Fruit fly (Drosophila melanogaster) whole organism, embryonic: ENCODE data around the gene CG14219.

Experiments
- CG11560 ChIP-seq: fragments of 200-800 bp; sonication (Bioruptor generic); IDR thresholded peaks from 3 replicates; pipeline ENCODE4 v1.3.6; 2022; ENCODE audit warnings: missing biosample characterization, missing genetic modification characterization
- CG11723 ChIP-seq: fragments of 200-800 bp; sonication (Bioruptor generic); optimal IDR thresholded peaks from 2 replicates; lab custom pipeline; 2017; ENCODE audit warnings: missing biosample characterization, mild to moderate bottlenecking, missing genetic modification characterization
- CG12071 ChIP-seq: fragments of 200-800 bp; sonication (Bioruptor generic); optimal IDR thresholded peaks from 3 replicates; lab custom pipeline; 2018; ENCODE audit warnings: missing biosample characterization, mild to moderate bottlenecking, missing genetic modification characterization
- CG12236 ChIP-seq: fragments of 200-800 bp; sonication (Bioruptor generic); optimal IDR thresholded peaks from 2 replicates; lab custom pipeline; 2016; ENCODE audit warnings: missing biosample characterization, missing genetic modification characterization
- CG12659 ChIP-seq: fragments of 200-800 bp; sonication (Bioruptor generic); optimal IDR thresholded peaks from 3 replicates; lab custom pipeline; 2017; ENCODE audit warnings: mild to moderate bottlenecking, missing biosample characterization, missing genetic modification reagents, missing genetic modification characterization
- CG12769 ChIP-seq: fragments of 200-800 bp; sonication (Bioruptor generic); optimal IDR thresholded peaks from 2 replicates; lab custom pipeline; 2019; ENCODE audit warnings: missing biosample characterization, mild to moderate bottlenecking, missing genetic modification characterization, moderate library complexity
- CG14710 ChIP-seq: fragments of 200-800 bp; sonication (Bioruptor generic); optimal IDR thresholded peaks from 3 replicates; lab custom pipeline; 2019; ENCODE audit warnings: missing biosample characterization, mild to moderate bottlenecking, missing genetic modification characterization, moderate library complexity
- CG14860 ChIP-seq: fragments of 200-800 bp; sonication (Bioruptor generic); IDR thresholded peaks from 3 replicates; pipeline ENCODE4 v1.3.6; 2022; ENCODE audit warnings: missing biosample characterization, missing genetic modification characterization; ENCODE audit not compliant: partially characterized antibody
- CG15696 ChIP-seq: fragments of 200-800 bp; sonication (Bioruptor generic); optimal IDR thresholded peaks from 2 replicates; lab custom pipeline; 2019; ENCODE audit warnings: missing biosample characterization, mild to moderate bottlenecking, missing genetic modification characterization, moderate library complexity
- CG1603 ChIP-seq: fragments of 200-800 bp; sonication (Bioruptor generic); optimal IDR thresholded peaks from 2 replicates; lab custom pipeline; 2019; ENCODE audit warnings: missing biosample characterization, mild to moderate bottlenecking, missing genetic modification characterization, moderate library complexity
- CG1792 ChIP-seq: fragments of 200-800 bp; sonication (Bioruptor generic); optimal IDR thresholded peaks from 2 replicates; lab custom pipeline; 2016; ENCODE audit warnings: missing biosample characterization, missing genetic modification characterization
- CG3065 ChIP-seq: fragments of 200-800 bp; sonication (Bioruptor generic); optimal IDR thresholded peaks from 2 replicates; lab custom pipeline; 2016; ENCODE audit warnings: missing biosample characterization, missing genetic modification characterization
- CG31224 ChIP-seq: fragments of 200-800 bp; sonication (Bioruptor generic); IDR thresholded peaks from 2 replicates; pipeline ENCODE4 v1.3.6; 2022; ENCODE audit warnings: missing biosample characterization, missing genetic modification characterization
- CG5180 ChIP-seq: fragments of 200-800 bp; sonication (Bioruptor generic); optimal IDR thresholded peaks from 3 replicates; lab custom pipeline; 2017; ENCODE audit warnings: missing biosample characterization, missing genetic modification characterization, mild to moderate bottlenecking, moderate library complexity, missing genetic modification reagents
- CG5953 ChIP-seq: fragments of 200-800 bp; sonication (Bioruptor generic); IDR thresholded peaks from 2 replicates; pipeline ENCODE4 v1.3.6; 2022; ENCODE audit warnings: missing biosample characterization, missing genetic modification characterization
- CG6175 ChIP-seq: fragments of 200-800 bp; sonication (Bioruptor generic); IDR thresholded peaks from 3 replicates; pipeline ENCODE4 v1.3.6; 2022; ENCODE audit warnings: missing biosample characterization, missing genetic modification characterization
- CG7271 ChIP-seq: fragments of 200-800 bp; sonication (Bioruptor generic); optimal IDR thresholded peaks from 2 replicates; lab custom pipeline; 2018; ENCODE audit warnings: missing biosample characterization, mild to moderate bottlenecking, missing genetic modification characterization, moderate library complexity
- CG7372 ChIP-seq: fragments of 200-800 bp; sonication (Bioruptor generic); IDR thresholded peaks from 2 replicates; pipeline ENCODE4 v1.3.6; 2022; ENCODE audit warnings: missing biosample characterization, missing genetic modification characterization
- CG8290 ChIP-seq, 3 experiments: fragments of 200-800 bp; sonication (Bioruptor generic); optimal IDR thresholded peaks; 2 replicates each; lab custom pipeline; 2016 to 2019; ENCODE audit warnings: missing biosample characterization in 3 of 3, missing genetic modification characterization in 3 of 3, mild to moderate bottlenecking in 2 of 3, moderate library complexity in 1 of 3
- CG8388 ChIP-seq: fragments of 200-800 bp; sonication (Bioruptor generic); optimal IDR thresholded peaks from 2 replicates; lab custom pipeline; 2019; ENCODE audit warnings: missing biosample characterization, mild to moderate bottlenecking, missing genetic modification characterization, moderate library complexity
- CG9932 ChIP-seq: fragments of 200-800 bp; sonication (Bioruptor generic); IDR thresholded peaks from 2 replicates; pipeline ENCODE4 v1.3.6; 2022; ENCODE audit warnings: missing biosample characterization, missing genetic modification characterization
- Doc2 ChIP-seq: fragments of 200-800 bp; sonication (Bioruptor generic); IDR thresholded peaks from 2 replicates; pipeline ENCODE4 v1.3.6; 2022; ENCODE audit warnings: missing biosample characterization, missing genetic modification characterization
- HLHmδ ChIP-seq: fragments of 200-800 bp; sonication (Bioruptor generic); optimal IDR thresholded peaks from 2 replicates; lab custom pipeline; 2018; ENCODE audit warnings: missing biosample characterization, mild to moderate bottlenecking, missing genetic modification characterization, moderate library complexity
- MESR4 ChIP-seq: fragments of 200-800 bp; sonication (Bioruptor generic); optimal IDR thresholded peaks from 2 replicates; lab custom pipeline; 2018; ENCODE audit warnings: missing biosample characterization, mild to moderate bottlenecking, missing genetic modification characterization, moderate library complexity
- Oaz ChIP-seq: fragments of 200-800 bp; sonication (Bioruptor generic); IDR thresholded peaks from 2 replicates; pipeline ENCODE4 v1.3.6; 2022; ENCODE audit warnings: missing biosample characterization, missing genetic modification characterization
- Sin3A ChIP-seq: fragments of >200 bp; optimal IDR thresholded peaks from 2 replicates; lab custom pipeline; 2018
- Sox100B ChIP-seq: fragments of 200-800 bp; sonication (Bioruptor generic); optimal IDR thresholded peaks from 3 replicates; lab custom pipeline; 2018; ENCODE audit warnings: missing biosample characterization, mild to moderate bottlenecking, missing genetic modification characterization
- Xbp1 ChIP-seq: fragments of 200-800 bp; sonication (Bioruptor generic); optimal IDR thresholded peaks from 3 replicates; lab custom pipeline; 2016; ENCODE audit warnings: missing biosample characterization, mild to moderate bottlenecking, missing genetic modification characterization
- btn ChIP-seq: fragments of 200-800 bp; sonication (Bioruptor generic); optimal IDR thresholded peaks from 2 replicates; lab custom pipeline; 2016; ENCODE audit warnings: missing biosample characterization, missing genetic modification characterization
- cad ChIP-seq: fragments of >200 bp; optimal IDR thresholded peaks from 2 replicates; lab custom pipeline; 2017; ENCODE audit warnings: missing biosample characterization, missing genetic modification characterization
- chinmo ChIP-seq: fragments of 200-800 bp; sonication (Bioruptor generic); IDR thresholded peaks from 4 replicates; pipeline ENCODE4 v1.3.6; 2022; ENCODE audit warnings: missing biosample characterization, missing genetic modification characterization; ENCODE audit not compliant: partially characterized antibody
- exex ChIP-seq: fragments of 200-800 bp; sonication (Bioruptor generic); optimal IDR thresholded peaks from 4 replicates; lab custom pipeline; 2018; ENCODE audit warnings: missing biosample characterization, mild to moderate bottlenecking, missing genetic modification characterization, moderate library complexity
- gcm ChIP-seq: fragments of 200-800 bp; sonication (Bioruptor generic); optimal IDR thresholded peaks from 2 replicates; lab custom pipeline; 2019; ENCODE audit warnings: missing biosample characterization, mild to moderate bottlenecking, missing genetic modification characterization, moderate library complexity
- grn ChIP-seq: fragments of 200-800 bp; sonication (Bioruptor generic); optimal IDR thresholded peaks from 3 replicates; lab custom pipeline; 2017; ENCODE audit warnings: missing biosample characterization, missing genetic modification characterization
- gsb-n ChIP-seq: fragments of 200-800 bp; sonication (Bioruptor generic); optimal IDR thresholded peaks from 3 replicates; lab custom pipeline; 2018; ENCODE audit warnings: missing biosample characterization, mild to moderate bottlenecking, missing genetic modification characterization
- hbn ChIP-seq: fragments of 200-800 bp; sonication (Bioruptor generic); IDR thresholded peaks from 2 replicates; pipeline ENCODE4 v1.3.6; 2022; ENCODE audit warnings: missing biosample characterization, missing genetic modification characterization; ENCODE audit not compliant: partially characterized antibody
- kni ChIP-seq: fragments of 200-800 bp; sonication (Bioruptor generic); optimal IDR thresholded peaks from 3 replicates; lab custom pipeline; 2017; ENCODE audit warnings: mild to moderate bottlenecking, missing biosample characterization, missing genetic modification reagents, missing genetic modification characterization
- lola ChIP-seq, 3 experiments: fragments of >200 bp in 2 of 3; fragments of 200-800 bp in 1 of 3; sonication (Bioruptor generic) in 1 of 3; optimal IDR thresholded peaks; 2 replicates each; lab custom pipeline; 2017 to 2019; ENCODE audit warnings: missing biosample characterization in 3 of 3, missing genetic modification characterization in 3 of 3, mild to moderate bottlenecking in 1 of 3, moderate library complexity in 1 of 3
- mam ChIP-seq: fragments of 200-800 bp; sonication (Bioruptor generic); optimal IDR thresholded peaks from 3 replicates; lab custom pipeline; 2016; ENCODE audit warnings: missing biosample characterization, missing genetic modification characterization
- mld ChIP-seq: fragments of 200-800 bp; sonication (Bioruptor generic); IDR thresholded peaks from 3 replicates; pipeline ENCODE4 v1.3.6; 2022; ENCODE audit warnings: missing biosample characterization, missing genetic modification characterization; ENCODE audit not compliant: partially characterized antibody
- peb ChIP-seq: fragments of 200-800 bp; sonication (Bioruptor generic); IDR thresholded peaks from 2 replicates; pipeline ENCODE4 v1.3.6; 2022; ENCODE audit warnings: missing biosample characterization, missing genetic modification characterization
- pros ChIP-seq: fragments of 200-800 bp; sonication (Bioruptor generic); optimal IDR thresholded peaks from 3 replicates; lab custom pipeline; 2019; ENCODE audit warnings: missing biosample characterization, mild to moderate bottlenecking, missing genetic modification characterization, moderate library complexity
- row ChIP-seq: fragments of 200-800 bp; sonication (Bioruptor generic); IDR thresholded peaks from 3 replicates; pipeline ENCODE4 v1.3.6; 2022; ENCODE audit warnings: missing biosample characterization, missing genetic modification characterization
- seq ChIP-seq: fragments of 200-800 bp; sonication (Bioruptor generic); IDR thresholded peaks from 2 replicates; pipeline ENCODE4 v1.3.6; 2022; ENCODE audit warnings: missing biosample characterization, missing genetic modification characterization
- slbo ChIP-seq: fragments of 200-800 bp; sonication (Bioruptor generic); IDR thresholded peaks from 2 replicates; pipeline ENCODE4 v1.3.6; 2022; ENCODE audit warnings: missing biosample characterization, missing genetic modification characterization
- tll ChIP-seq, 2 experiments: fragments of 200-800 bp in 1 of 2; fragments of >200 bp in 1 of 2; sonication (Bioruptor generic) in 1 of 2; optimal IDR thresholded peaks; 2 replicates each; lab custom pipeline; 2017 to 2019; ENCODE audit warnings: missing biosample characterization in 2 of 2, missing genetic modification characterization in 2 of 2, mild to moderate bottlenecking in 1 of 2, moderate library complexity in 1 of 2
- zfh1 ChIP-seq: fragments of 200-800 bp; sonication (Bioruptor generic); IDR thresholded peaks from 3 replicates; pipeline ENCODE4 v1.3.6; 2022; ENCODE audit warnings: missing biosample characterization, missing genetic modification characterization

Gene CG14219

dm6 chrX:19638328-19638940, 48.5 kb upstream of the CG14219 start, which contains the start of gene Rcd-1 (continued):
- TF ChIP-seq CG1603 (peak; percentile 68), mld (GFP tag; lab: Robert Waterston, UW) (no peak), Sox100B (no peak), CG7372 (GFP tag; lab: Robert Waterston, UW) (no peak), lola (GFP tag; optimal IDR thresholded peaks at IDR 0.05; lab: Kevin White, UChicago) (no peak), pros (GFP tag; lab: Kevin White, UChicago) (no peak), hbn (no peak), CG11560 (no peak), kni (GFP tag; lab: Kevin White, UChicago) (peak; percentile 2), mam (GFP tag; lab: Kevin White, UChicago) (no peak), CG31224 (GFP tag; lab: Robert Waterston, UW) (no peak), CG12659 (GFP tag; lab: Kevin White, UChicago) (peak; percentile 28), CG12236 (GFP tag; lab: Kevin White, UChicago) (no peak), CG5180 (GFP tag; lab: Kevin White, UChicago) (no peak), CG8290 (GFP tag; optimal IDR thresholded peaks at IDR 0.05; lab: Kevin White, UChicago) (no peak), CG8290 (tag; optimal IDR thresholded peaks at IDR 0.05; lab: Kevin White, UChicago) (peak in 1 of 2 experiments; percentile 35), Xbp1 (GFP tag; lab: Kevin White, UChicago) (no peak), CG14860 (GFP tag; lab: Robert Waterston, UW) (no peak), CG14710 (peak; percentile 44)

dm6 chrX:19637434-19638327, 47.7 kb upstream of the CG14219 start:
- TF ChIP-seq HLHmδ (GFP tag; lab: Kevin White, UChicago) = peak; percentile 57
- TF ChIP-seq Doc2 (GFP tag; lab: Robert Waterston, UW) = no peak
- TF ChIP-seq slbo (GFP tag; lab: Robert Waterston, UW) = no peak
- no peak for TF ChIP-seq CG3065 (GFP tag; lab: Kevin White, UChicago)
- TF ChIP-seq seq (GFP tag; lab: Robert Waterston, UW) = no peak
- TF ChIP-seq cad (GFP tag; lab: Kevin White, UChicago) = no peak
- TF ChIP-seq gsb-n = no peak
- TF ChIP-seq row (GFP tag; lab: Robert Waterston, UW) = no peak
- TF ChIP-seq tll (GFP tag; optimal IDR thresholded peaks at IDR 0.05; lab: Kevin White, UChicago) = no peak
- TF ChIP-seq CG9932 (GFP tag; lab: Robert Waterston, UW) = no peak
- TF ChIP-seq grn (GFP tag; lab: Kevin White, UChicago) = no peak
- no peak for TF ChIP-seq CG1792 (GFP tag; lab: Kevin White, UChicago)
- TF ChIP-seq CG12769 (tag; lab: Kevin White, UChicago) = no peak
- TF ChIP-seq CG5953 (GFP tag; lab: Robert Waterston, UW) = no peak
- TF ChIP-seq MESR4 (GFP tag; lab: Kevin White, UChicago) = peak; percentile 90
- TF ChIP-seq btn (GFP tag; lab: Kevin White, UChicago) = no peak
- no peak for TF ChIP-seq Sin3A (lab: Kevin White, UChicago)
- no peak for TF ChIP-seq CG12071 (GFP tag; lab: Kevin White, UChicago)
- TF ChIP-seq CG8388 (GFP tag; lab: Kevin White, UChicago) = no peak
- no peak for TF ChIP-seq peb (GFP tag; lab: Robert Waterston, UW)
- no peak for TF ChIP-seq CG11723 (GFP tag; lab: Kevin White, UChicago)
- peak; percentile 88; the same call in 2 of the 4 replicates for TF ChIP-seq chinmo (GFP tag; lab: Robert Waterston, UW)
- TF ChIP-seq CG15696 = no peak
- TF ChIP-seq zfh1 (GFP tag; lab: Robert Waterston, UW) = no peak
- TF ChIP-seq gcm (GFP tag; lab: Kevin White, UChicago) = no peak
- no peak for TF ChIP-seq exex (tag; lab: Kevin White, UChicago)
- 0 out of 3 replicates have a peak, but pooled peaks have one; percentile 6 for TF ChIP-seq CG6175 (GFP tag; lab: Robert Waterston, UW)
- TF ChIP-seq Oaz = no peak
- no peak for TF ChIP-seq Sox100B
- TF ChIP-seq CG7271 = no peak
